Worm (Caenorhabditis elegans) whole organism, L4 larva: ENCODE measurements around the gene F58F12.2.

Experiments
- Y48G9A.11 ChIP-seq: fragments of 200-800 bp; sonication (Bioruptor generic); IDR thresholded peaks from 2 replicates; pipeline ENCODE4 v1.3.6; 2022; ENCODE audit warnings: missing genetic modification reagents, missing genetic modification characterization, missing compliant biosample characterization
- ZK546.5 ChIP-seq, 2 experiments: sonication (generic microtip); optimal IDR thresholded peaks; 2 replicates each; lab custom pipeline; 2017; ENCODE audit warnings: missing biosample characterization in 2 of 2, missing genetic modification characterization in 2 of 2
- lin-15B ChIP-seq: fragments of 150-350 bp; sonication (generic microtip); optimal IDR thresholded peaks from 3 replicates; lab custom pipeline; 2014; ENCODE audit warnings: missing biosample characterization, missing genetic modification characterization
- nhr-42 ChIP-seq: fragments of 200-800 bp; sonication (Bioruptor generic); IDR thresholded peaks from 2 replicates; pipeline ENCODE4 v1.3.6; 2022; ENCODE audit warnings: missing genetic modification characterization, missing compliant biosample characterization

ce11 chrII:6339948-6340347, 47.9 kb downstream of the F58F12.2 start, which contains the start of gene C32D5.7:
- TF ChIP-seq ZK546.5 (tag; optimal IDR thresholded peaks at IDR 0.05; lab: Kevin White, UChicago) (no peak), lin-15B (tag; lab: Kevin White, UChicago) (no peak), Y48G9A.11 (GFP tag; lab: Robert Waterston, UW) (no peak), nhr-42 (no peak)
